Fruit fly (Drosophila melanogaster): ENCODE data around the gene Nhe2.

Nhe2 gene

DNA sequence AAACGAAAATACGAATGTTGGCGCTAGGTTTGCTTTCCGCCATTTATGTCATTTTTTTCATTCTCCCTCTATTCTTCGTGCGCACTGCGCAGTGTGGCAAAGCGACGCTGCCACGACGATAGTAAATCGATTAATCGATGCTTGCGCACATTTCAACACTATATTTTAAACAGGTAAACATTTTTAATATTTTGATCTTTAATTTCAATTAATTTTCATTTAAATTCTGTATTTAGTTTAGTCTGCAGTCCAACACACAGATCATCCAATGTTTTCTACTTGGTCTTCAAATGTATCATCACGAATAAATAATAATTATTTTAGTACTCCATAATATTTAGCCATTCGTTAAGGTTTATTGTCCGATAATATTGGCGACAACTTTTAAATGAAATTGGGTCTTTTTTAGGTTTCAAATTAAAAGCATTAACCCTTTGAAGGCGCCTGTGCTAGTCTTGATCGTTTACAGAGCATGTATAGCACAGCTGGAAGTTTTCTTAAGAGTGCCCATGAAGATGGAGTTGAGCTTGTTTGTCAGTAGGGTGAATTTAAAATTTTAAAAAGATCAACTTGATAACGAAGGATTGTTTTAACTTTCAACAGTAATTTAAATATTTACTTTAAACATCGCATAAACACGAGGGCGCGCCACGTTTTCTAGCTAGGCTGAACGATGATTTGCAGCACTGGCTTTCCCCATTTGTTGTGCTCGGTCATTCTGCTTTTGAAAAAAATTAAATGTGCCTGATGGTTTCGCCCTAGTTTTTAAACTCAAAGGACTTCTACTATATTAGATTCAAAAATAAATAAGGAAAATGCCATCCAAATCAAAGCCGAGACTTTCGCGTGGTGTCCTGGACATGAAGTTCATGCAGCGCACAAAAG, 52.0 kb downstream of the Nhe2 start, which contains the start of the genes Mpp6 and E2f2:
TSS of gene Mpp6 (plus strand) at position 133 of the 885 bp plus-strand sequence.
TSS of gene E2f2 (minus strand) at position 594 of the 885 bp plus-strand sequence.
- no peak for TF ChIP-seq EcR (GFP tag; optimal IDR thresholded peaks at IDR 0.05)
- no peak for TF ChIP-seq pan (optimal IDR thresholded peaks at IDR 0.05)
- TF ChIP-seq Dll (optimal IDR thresholded peaks at IDR 0.05), result no peak
- peak; percentile 40 for TF ChIP-seq psq (optimal IDR thresholded peaks at IDR 0.05)

DNA sequence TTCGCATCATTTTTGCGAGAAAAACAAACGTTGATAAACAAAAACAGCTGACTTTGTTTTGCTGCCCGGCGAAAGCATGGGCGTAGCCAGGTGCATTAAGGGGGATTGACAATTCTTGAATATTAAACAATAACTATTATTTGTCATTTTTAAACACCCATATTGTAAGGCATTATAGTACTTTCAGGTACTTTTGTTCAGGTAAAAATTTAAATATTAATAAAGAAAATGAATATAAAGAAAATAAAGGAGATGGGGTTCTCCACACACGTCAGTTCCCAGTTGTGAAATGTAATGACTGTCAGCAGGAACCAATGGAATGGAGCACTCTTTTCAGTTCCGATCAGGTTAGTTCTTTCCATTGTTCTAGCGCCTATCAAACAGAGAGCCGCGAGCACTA, 54.2 kb downstream of the Nhe2 start, which contains the start of the genes Coq3 and Pld3:
TSS of gene Coq3 (minus strand) at position 58 of the 400 bp plus-strand sequence.
TSS of gene Pld3 (plus strand) at position 294 of the 400 bp plus-strand sequence.
- TF ChIP-seq psq (optimal IDR thresholded peaks at IDR 0.05), result no peak
- TF ChIP-seq pan (optimal IDR thresholded peaks at IDR 0.05), result no peak
- no peak for TF ChIP-seq EcR (GFP tag; optimal IDR thresholded peaks at IDR 0.05)
- no peak for TF ChIP-seq usp (GFP tag; optimal IDR thresholded peaks at IDR 0.05)
- TF ChIP-seq CG8478 (optimal IDR thresholded peaks at IDR 0.05), result no peak
- TF ChIP-seq Dll (optimal IDR thresholded peaks at IDR 0.05), result no peak

DNA sequence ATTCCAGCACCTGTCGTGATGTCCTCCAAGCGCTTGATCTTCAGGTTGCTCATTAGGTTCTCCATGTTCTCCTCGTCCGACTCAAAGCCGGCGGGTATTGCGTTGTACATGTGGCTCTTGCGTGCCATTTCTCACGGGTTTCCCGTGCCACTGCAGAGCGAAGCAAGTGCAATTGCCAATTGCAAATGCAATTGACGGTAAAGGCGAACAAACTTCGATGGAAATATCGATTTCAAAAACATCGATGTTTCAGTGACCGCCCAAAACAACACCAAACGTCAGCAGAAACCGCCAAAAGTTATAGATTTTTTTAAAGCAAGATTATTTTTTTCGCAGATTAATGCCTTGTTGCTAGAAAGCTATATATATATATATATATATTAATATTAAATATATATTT, 58.5 kb downstream of the Nhe2 start, which contains the start of gene Nbr:
TSS of gene Nbr (minus strand) at position 209 of the 400 bp plus-strand sequence.
- TF ChIP-seq pan (optimal IDR thresholded peaks at IDR 0.05), result no peak
- TF ChIP-seq psq (optimal IDR thresholded peaks at IDR 0.05), result no peak
- TF ChIP-seq Dll (optimal IDR thresholded peaks at IDR 0.05), result no peak
- TF ChIP-seq EcR (GFP tag; optimal IDR thresholded peaks at IDR 0.05), result no peak
- no peak for TF ChIP-seq CG8478 (optimal IDR thresholded peaks at IDR 0.05)
- no peak for TF ChIP-seq usp (GFP tag; optimal IDR thresholded peaks at IDR 0.05)

DNA sequence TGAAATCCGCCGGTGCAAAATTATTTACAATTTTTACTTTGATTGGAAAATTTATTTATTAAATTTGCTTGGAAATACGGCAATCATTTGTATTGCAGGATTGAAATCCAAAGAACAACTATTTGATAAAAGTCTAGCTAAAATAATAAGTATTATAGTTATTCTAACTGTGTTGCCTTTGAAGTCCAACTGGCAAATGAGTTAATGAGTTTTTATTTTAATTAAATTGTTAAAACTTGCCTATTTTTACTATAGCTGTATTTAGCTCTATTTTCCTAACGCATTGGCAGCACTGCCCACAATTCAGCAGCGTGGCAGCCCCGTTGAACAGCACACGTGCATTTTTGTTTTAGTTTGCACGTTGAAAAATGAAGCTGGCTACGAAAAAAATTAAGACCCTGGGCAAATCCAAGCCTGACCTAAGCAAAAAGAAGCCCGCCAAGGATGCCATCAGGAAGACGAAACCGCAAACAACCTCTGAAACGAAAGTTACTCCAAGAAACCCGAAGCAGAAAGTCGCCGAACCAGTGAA, 59.0 kb downstream of the Nhe2 start, which contains the start of gene Noc2:
TSS of gene Noc2 (plus strand) at position 331 of the 532 bp plus-strand sequence.
- TF ChIP-seq CG8478 (optimal IDR thresholded peaks at IDR 0.05), result no peak
- TF ChIP-seq pan (optimal IDR thresholded peaks at IDR 0.05), result no peak
- TF ChIP-seq Dll (optimal IDR thresholded peaks at IDR 0.05), result no peak
- TF ChIP-seq usp (GFP tag; optimal IDR thresholded peaks at IDR 0.05), result no peak
- no peak for TF ChIP-seq EcR (GFP tag; optimal IDR thresholded peaks at IDR 0.05)
- no peak for TF ChIP-seq psq (optimal IDR thresholded peaks at IDR 0.05)

DNA sequence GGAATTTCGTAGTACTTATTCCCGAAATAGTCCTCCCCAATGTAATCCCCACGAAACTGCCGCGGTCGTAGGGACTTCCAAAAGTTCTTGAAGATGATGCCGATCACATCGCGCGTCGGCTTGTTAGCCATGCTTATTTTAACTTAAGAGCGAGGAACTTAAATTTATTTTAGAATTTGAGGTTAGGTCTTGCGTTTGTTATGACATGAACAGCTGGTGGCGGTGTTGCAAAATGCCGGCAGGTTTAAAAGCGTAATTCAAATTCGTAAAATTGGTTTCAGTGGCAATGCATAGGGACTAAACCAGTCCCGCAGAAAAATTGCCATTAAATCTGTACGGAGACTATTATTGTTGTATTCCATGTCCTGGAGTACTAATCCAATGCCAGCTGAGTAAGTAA, 62.1 kb downstream of the Nhe2 start:
- TF ChIP-seq CG8478 (optimal IDR thresholded peaks at IDR 0.05), result no peak
- no peak for TF ChIP-seq usp (GFP tag; optimal IDR thresholded peaks at IDR 0.05)
- no peak for TF ChIP-seq Dll (optimal IDR thresholded peaks at IDR 0.05)
- TF ChIP-seq pan (optimal IDR thresholded peaks at IDR 0.05), result no peak
- no peak for TF ChIP-seq EcR (GFP tag; optimal IDR thresholded peaks at IDR 0.05)
- no peak for TF ChIP-seq psq (optimal IDR thresholded peaks at IDR 0.05)

DNA sequence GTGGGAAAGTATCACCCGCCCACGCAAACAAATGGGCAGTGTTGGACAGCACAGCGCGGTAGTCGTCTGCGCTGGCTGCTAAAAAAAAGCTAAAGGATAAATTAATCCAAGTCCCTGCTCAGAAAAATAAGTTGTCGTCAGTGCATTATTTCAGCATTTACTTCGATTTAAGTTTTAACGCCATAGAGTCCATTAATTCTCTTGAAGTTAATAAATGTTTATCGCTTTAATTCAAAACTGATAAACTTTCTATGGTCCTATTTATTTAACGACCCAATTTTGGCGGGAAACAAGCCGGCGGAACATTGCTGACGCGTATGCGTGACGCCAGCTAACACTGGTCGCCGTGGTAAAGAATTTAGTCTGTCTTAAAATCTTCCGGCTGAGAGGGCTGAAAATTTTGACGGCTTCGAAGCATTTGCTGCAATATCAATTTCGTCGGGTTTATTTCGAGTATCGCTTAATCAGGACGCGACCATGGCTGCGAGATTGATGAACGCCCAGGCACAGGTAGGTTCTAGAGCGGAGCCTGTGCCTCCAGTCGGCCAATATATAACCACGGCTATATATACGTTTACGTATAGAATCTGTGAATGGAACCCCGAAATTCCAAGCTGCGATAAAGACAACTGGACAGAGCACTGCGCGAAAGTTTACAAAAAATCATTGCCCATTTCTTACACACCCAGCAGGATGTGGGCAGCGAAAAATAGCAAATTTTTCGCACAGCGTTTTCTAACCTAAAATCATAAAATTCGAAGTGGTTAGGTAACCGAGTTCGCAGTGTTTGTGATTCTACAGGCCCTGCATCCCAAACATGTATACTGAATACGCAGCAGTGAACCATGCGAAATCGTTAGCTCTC, 64.2 kb downstream of the Nhe2 start, which contains the start of the genes mAcon1, CG43345 and CG43346:
TSS of gene mAcon1 (plus strand) at position 276 of the 865 bp plus-strand sequence.
TSS of gene CG43345 (minus strand) at position 287 of the 865 bp plus-strand sequence.
TSS of gene CG43346 (minus strand) at position 287 of the 865 bp plus-strand sequence.
- peak; percentile 53 for TF ChIP-seq pan (optimal IDR thresholded peaks at IDR 0.05)
- no peak for TF ChIP-seq CG8478 (optimal IDR thresholded peaks at IDR 0.05)
- TF ChIP-seq psq (optimal IDR thresholded peaks at IDR 0.05), result no peak
- TF ChIP-seq Dll (optimal IDR thresholded peaks at IDR 0.05), result no peak
- TF ChIP-seq usp (GFP tag; optimal IDR thresholded peaks at IDR 0.05), result no peak

DNA sequence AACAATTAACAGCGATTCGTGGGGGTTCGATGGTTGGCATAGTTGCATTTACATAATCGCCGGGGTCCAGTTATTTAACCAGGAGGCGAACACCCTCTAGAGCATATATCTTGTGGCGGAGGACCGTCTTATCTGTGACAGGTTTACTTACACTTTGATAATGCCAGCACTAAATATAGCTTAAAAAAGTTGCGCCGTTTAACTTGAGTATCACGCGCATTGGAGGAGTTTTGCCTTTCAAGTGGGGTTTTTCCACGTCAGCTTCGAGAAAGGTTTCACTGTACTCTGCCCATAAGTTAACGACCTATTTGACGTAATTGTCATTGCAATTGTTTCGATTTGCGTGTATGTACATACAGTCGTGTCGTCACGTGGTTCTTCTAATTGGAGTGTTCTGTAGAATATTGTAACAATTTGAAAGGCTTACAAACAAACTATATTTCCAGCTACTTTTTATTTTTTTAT, 64.8 kb downstream of the Nhe2 start:
- TF ChIP-seq Dll (optimal IDR thresholded peaks at IDR 0.05), result no peak
- no peak for TF ChIP-seq psq (optimal IDR thresholded peaks at IDR 0.05)
- no peak for TF ChIP-seq usp (GFP tag; optimal IDR thresholded peaks at IDR 0.05)
- TF ChIP-seq EcR (GFP tag; optimal IDR thresholded peaks at IDR 0.05), result no peak
- no peak for TF ChIP-seq CG8478 (optimal IDR thresholded peaks at IDR 0.05)
- TF ChIP-seq pan (optimal IDR thresholded peaks at IDR 0.05), result no peak

DNA sequence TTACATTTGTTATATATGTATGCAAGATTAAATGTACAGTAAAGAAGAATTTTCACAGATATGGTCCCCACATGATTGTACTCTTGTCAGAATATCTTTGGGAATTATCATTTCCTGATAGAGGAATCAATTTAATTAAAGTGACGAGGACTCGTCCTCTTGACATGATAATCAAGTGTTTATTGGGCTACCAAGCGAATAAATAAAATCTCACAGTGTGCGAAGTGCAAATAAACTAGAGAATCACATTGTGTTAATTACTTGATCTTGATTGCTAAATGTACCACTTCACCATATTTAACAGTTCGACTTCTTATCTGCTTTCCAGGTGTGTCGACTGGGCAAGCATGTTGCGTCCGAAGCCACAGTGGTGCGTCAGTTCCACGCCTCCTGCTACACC, 65.5 kb downstream of the Nhe2 start:
- TF ChIP-seq CG8478 (optimal IDR thresholded peaks at IDR 0.05) (no peak), pan (optimal IDR thresholded peaks at IDR 0.05) (no peak), EcR (GFP tag; optimal IDR thresholded peaks at IDR 0.05) (no peak)

DNA sequence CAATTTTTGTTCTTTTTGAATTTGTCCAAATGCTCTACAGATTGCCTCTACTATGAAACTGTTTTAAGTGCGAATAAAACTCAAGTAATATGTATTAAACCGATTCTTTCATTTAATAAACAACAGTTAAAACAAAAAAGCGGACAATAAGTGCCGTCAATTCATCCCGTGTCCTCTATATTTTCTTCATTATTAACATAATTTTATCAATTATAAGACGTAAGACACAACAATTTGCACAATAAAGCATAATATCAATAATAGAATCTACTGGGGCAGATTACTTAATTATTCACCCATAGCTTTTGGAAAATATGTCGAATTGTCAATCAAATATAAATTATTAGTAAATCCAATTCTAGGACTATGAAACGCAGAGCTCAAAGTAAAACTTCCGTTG, 68.6 kb downstream of the Nhe2 start, which contains the start of gene CG31627:
TSS of gene CG31627 (plus strand) at position 301 of the 400 bp plus-strand sequence.
- TF ChIP-seq CG8478 (optimal IDR thresholded peaks at IDR 0.05), result no peak
- TF ChIP-seq Dll (optimal IDR thresholded peaks at IDR 0.05), result no peak
- no peak for TF ChIP-seq psq (optimal IDR thresholded peaks at IDR 0.05)
- TF ChIP-seq usp (GFP tag; optimal IDR thresholded peaks at IDR 0.05), result no peak
- TF ChIP-seq pan (optimal IDR thresholded peaks at IDR 0.05), result no peak

DNA sequence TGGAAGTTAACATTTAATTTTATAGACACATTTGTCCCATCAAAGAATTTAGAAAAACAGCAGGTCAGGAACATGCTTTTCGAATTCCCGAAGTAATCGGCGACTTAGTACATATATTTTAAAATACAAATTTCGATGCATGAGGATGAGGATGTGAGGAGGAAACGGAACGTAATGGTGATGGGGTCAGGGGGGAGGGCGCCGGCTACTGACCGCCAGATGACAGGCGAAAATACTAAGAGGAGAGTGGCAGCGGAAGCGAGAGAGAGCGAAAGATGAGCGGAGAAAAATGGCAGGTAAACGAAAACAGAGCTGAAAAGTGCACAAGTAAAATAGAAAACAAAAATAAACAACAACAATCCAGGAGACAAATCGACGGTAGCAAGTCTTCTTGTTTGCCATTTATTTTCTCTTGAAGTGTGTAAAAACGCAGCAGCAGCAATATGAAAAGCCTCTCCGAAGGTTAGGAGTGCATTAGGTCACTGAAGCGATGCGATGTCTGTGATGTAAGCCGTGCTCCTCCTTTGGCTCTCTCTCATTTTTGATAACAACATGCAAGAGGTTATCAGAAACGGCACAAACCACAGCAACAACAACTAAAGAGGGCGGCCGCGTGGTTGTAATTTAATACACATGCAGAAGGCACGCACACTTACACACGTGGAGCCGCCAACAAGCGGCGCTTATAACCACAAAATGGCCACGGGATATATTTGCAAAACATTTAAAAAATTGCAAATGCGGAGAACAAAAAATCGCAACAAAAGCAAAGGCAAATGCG, 74.3 kb downstream of the Nhe2 start:
- TF ChIP-seq usp (GFP tag; optimal IDR thresholded peaks at IDR 0.05) (no peak), EcR (GFP tag; optimal IDR thresholded peaks at IDR 0.05) (no peak)

DNA sequence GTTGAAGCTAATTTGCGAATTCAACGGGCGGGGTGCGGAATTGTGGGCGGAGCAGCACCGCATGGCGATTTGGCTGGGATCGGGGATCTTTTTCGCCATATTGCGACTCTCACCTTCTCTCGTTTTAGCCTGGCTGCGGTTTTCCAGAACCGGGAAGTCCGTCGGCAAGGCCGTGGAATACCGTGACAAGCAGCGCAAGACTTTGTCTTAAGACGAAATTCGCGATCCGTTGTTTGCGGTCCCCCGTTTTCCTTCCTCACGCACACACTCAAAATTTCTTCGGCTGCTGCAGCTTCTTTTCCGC, 74.8 kb downstream of the Nhe2 start:
- TF ChIP-seq EcR (GFP tag; optimal IDR thresholded peaks at IDR 0.05) (no peak), Dll (optimal IDR thresholded peaks at IDR 0.05) (no peak), psq (optimal IDR thresholded peaks at IDR 0.05) (no peak), usp (GFP tag; optimal IDR thresholded peaks at IDR 0.05) (no peak), CG8478 (optimal IDR thresholded peaks at IDR 0.05) (no peak), pan (optimal IDR thresholded peaks at IDR 0.05) (no peak)

Data from whole organism.